ENCODE assay signal across 5 fruit fly cellular contexts in genomic region chr2L:3776614-3777196, dm6.
TF ChIP-seq lines count a peak whose summit lies in the region.

No protein-coding gene starts in this region.

- TF ChIP-seq CTCF in whole organism, embryonic (GFP tag; optimal IDR thresholded peaks at IDR 0.05; lab: Kevin White, UChicago), result no peak

TF ChIP-seq in whole organism, adult, 20 proteins besides CTCF, POLR2A, EP300 and RAD21 (continues in another document):
- TF ChIP-seq CG1620 (GFP tag; optimal IDR thresholded peaks at IDR 0.05; lab: Kevin White, UChicago) (no peak), cnc (optimal IDR thresholded peaks at IDR 0.05; lab: Kevin White, UChicago) (no peak), ovo (GFP tag; optimal IDR thresholded peaks at IDR 0.05; lab: Kevin White, UChicago) (peak; percentile 18), CG7101 (tag; optimal IDR thresholded peaks at IDR 0.05; lab: Kevin White, UChicago) (peak; percentile 83), CG12768 (GFP tag; optimal IDR thresholded peaks at IDR 0.05; lab: Kevin White, UChicago) (no peak), CG5204 (GFP tag; optimal IDR thresholded peaks at IDR 0.05; lab: Kevin White, UChicago) (peak; percentile 23), CG7045 (GFP tag; optimal IDR thresholded peaks at IDR 0.05; lab: Kevin White, UChicago) (peak; percentile 33), Crg-1 (GFP tag; optimal IDR thresholded peaks at IDR 0.05; lab: Kevin White, UChicago) (no peak), bab1 (GFP tag; optimal IDR thresholded peaks at IDR 0.05; lab: Kevin White, UChicago) (peak; percentile 61), Clk (GFP tag; optimal IDR thresholded peaks at IDR 0.05; lab: Kevin White, UChicago) (no peak), CG14711 (tag; optimal IDR thresholded peaks at IDR 0.05; lab: Kevin White, UChicago) (peak; percentile 77), cic (GFP tag; optimal IDR thresholded peaks at IDR 0.05; lab: Kevin White, UChicago) (no peak), Mnt (GFP tag; optimal IDR thresholded peaks at IDR 0.05; lab: Kevin White, UChicago) (no peak), CG33017 (tag; optimal IDR thresholded peaks at IDR 0.05; lab: Kevin White, UChicago) (peak; percentile 74), toe (GFP tag; optimal IDR thresholded peaks at IDR 0.05; lab: Kevin White, UChicago) (no peak), pad (GFP tag; optimal IDR thresholded peaks at IDR 0.05; lab: Kevin White, UChicago) (peak; percentile 26), Hr96 (GFP tag; optimal IDR thresholded peaks at IDR 0.05; lab: Kevin White, UChicago) (no peak), kay (GFP tag; lab: Kevin White, UChicago; ENCODE audit: borderline replicate concordance) (no peak), tj (GFP tag; optimal IDR thresholded peaks at IDR 0.05; lab: Kevin White, UChicago) (peak; percentile 97)

TF ChIP-seq in whole organism, embryonic, 481 proteins besides CTCF, POLR2A, EP300 and RAD21 (continues in another document):
- TF ChIP-seq MESR4 (GFP tag; optimal IDR thresholded peaks at IDR 0.05; lab: Kevin White, UChicago) (no peak), B-H1 (GFP tag; IDR thresholded peaks at IDR 0.05; lab: Robert Waterston, UW) (peak; percentile 59), mirr (GFP tag; optimal IDR thresholded peaks at IDR 0.05; lab: Kevin White, UChicago) (no peak), HLHmδ (GFP tag; optimal IDR thresholded peaks at IDR 0.05; lab: Kevin White, UChicago) (no peak), kay (GFP tag; optimal IDR thresholded peaks at IDR 0.05; lab: Kevin White, UChicago) (no peak), hb (GFP tag; IDR thresholded peaks at IDR 0.05; lab: Robert Waterston, UW; ENCODE audit: partially characterized antibody) (no peak), gcm (GFP tag; optimal IDR thresholded peaks at IDR 0.05; lab: Kevin White, UChicago) (peak; percentile 95), CG16813 (GFP tag; IDR thresholded peaks at IDR 0.05; lab: Robert Waterston, UW; ENCODE audit: partially characterized antibody) (no peak), NC2α (GFP tag; optimal IDR thresholded peaks at IDR 0.05; lab: Kevin White, UChicago) (peak; percentile 7), CG3065 (GFP tag; optimal IDR thresholded peaks at IDR 0.05; lab: Kevin White, UChicago) (peak; percentile 55), Lhr (GFP tag; optimal IDR thresholded peaks at IDR 0.05; lab: Kevin White, UChicago) (peak; percentile 57), fu2 (GFP tag; optimal IDR thresholded peaks at IDR 0.05; lab: Kevin White, UChicago) (no peak), so (GFP tag; IDR thresholded peaks at IDR 0.05; lab: Robert Waterston, UW) (peak; percentile 82; the same call in 2 of the 3 replicates), bbx (GFP tag; IDR thresholded peaks at IDR 0.05; lab: Robert Waterston, UW; ENCODE audit: partially characterized antibody) (no peak), nerfin-1 (tag; optimal IDR thresholded peaks at IDR 0.05; lab: Kevin White, UChicago) (peak; percentile 93), fd102C (GFP tag; optimal IDR thresholded peaks at IDR 0.05; lab: Kevin White, UChicago) (peak; percentile 76), HmgD (GFP tag; optimal IDR thresholded peaks at IDR 0.05; lab: Kevin White, UChicago) (no peak), CG17802 (tag; optimal IDR thresholded peaks at IDR 0.05; lab: Kevin White, UChicago) (peak; percentile 27)

TF ChIP-seq in whole organism, prepupa, 60 proteins besides CTCF, POLR2A, EP300 and RAD21 (continues in another document):
- TF ChIP-seq Eip75B (GFP tag; optimal IDR thresholded peaks at IDR 0.05; lab: Kevin White, UChicago) (peak; percentile 73), CG6792 (GFP tag; optimal IDR thresholded peaks at IDR 0.05; lab: Kevin White, UChicago) (peak; percentile 87), CG15336 (GFP tag; IDR thresholded peaks at IDR 0.05; lab: Robert Waterston, UW) (peak; percentile 94), Gug (GFP tag; IDR thresholded peaks at IDR 0.05; lab: Robert Waterston, UW) (peak; percentile 89), CG8632 (GFP tag; optimal IDR thresholded peaks at IDR 0.05; lab: Kevin White, UChicago) (peak; percentile 90), dsx (GFP tag; optimal IDR thresholded peaks at IDR 0.05; lab: Kevin White, UChicago; ENCODE audit: poor library complexity, severe bottlenecking) (peak; percentile 94), spab (GFP tag; optimal IDR thresholded peaks at IDR 0.05; lab: Kevin White, UChicago) (peak; percentile 83), fkh (GFP tag; optimal IDR thresholded peaks at IDR 0.05; lab: Kevin White, UChicago) (peak; percentile 83), ss (GFP tag; optimal IDR thresholded peaks at IDR 0.05; lab: Kevin White, UChicago) (peak; percentile 87 to 92), CG34406 (GFP tag; optimal IDR thresholded peaks at IDR 0.05; lab: Kevin White, UChicago) (peak; percentile 89), Sox14 (GFP tag; optimal IDR thresholded peaks at IDR 0.05; lab: Kevin White, UChicago) (peak; percentile 53), CG4318 (GFP tag; optimal IDR thresholded peaks at IDR 0.05; lab: Kevin White, UChicago) (peak; percentile 71), Lpt (GFP tag; optimal IDR thresholded peaks at IDR 0.05; lab: Kevin White, UChicago) (peak; percentile 84), Eip93F (GFP tag; optimal IDR thresholded peaks at IDR 0.05; lab: Kevin White, UChicago) (peak; percentile 42), CG3032 (tag; optimal IDR thresholded peaks at IDR 0.05; lab: Kevin White, UChicago) (peak; percentile 95), CG11762 (GFP tag; optimal IDR thresholded peaks at IDR 0.05; lab: Kevin White, UChicago; ENCODE audit: insufficient read depth) (peak; percentile 82), CG11902 (GFP tag; optimal IDR thresholded peaks at IDR 0.05; lab: Kevin White, UChicago) (peak; percentile 50), CG6163 (GFP tag; IDR thresholded peaks at IDR 0.05; lab: Robert Waterston, UW) (peak; percentile 89), topi (GFP tag; optimal IDR thresholded peaks at IDR 0.05; lab: Kevin White, UChicago) (peak; percentile 61)

TF ChIP-seq in whole organism, pupa, 21 proteins besides CTCF, POLR2A, EP300 and RAD21:
- TF ChIP-seq D1 (tag; optimal IDR thresholded peaks at IDR 0.05; lab: Kevin White, UChicago), result peak; percentile 88
- TF ChIP-seq Pif1B (GFP tag; optimal IDR thresholded peaks at IDR 0.05; lab: Kevin White, UChicago), result peak; percentile 66
- peak; percentile 87 for TF ChIP-seq CG12605 (GFP tag; IDR thresholded peaks at IDR 0.05; lab: Robert Waterston, UW)
- TF ChIP-seq fd96Ca (GFP tag; IDR thresholded peaks at IDR 0.05; lab: Robert Waterston, UW), result no peak
- peak; percentile 54 for TF ChIP-seq EcR (GFP tag; optimal IDR thresholded peaks at IDR 0.05; lab: Kevin White, UChicago)
- TF ChIP-seq CG10348 (GFP tag; IDR thresholded peaks at IDR 0.05; lab: Robert Waterston, UW), result no peak
- TF ChIP-seq CG14655 (GFP tag; optimal IDR thresholded peaks at IDR 0.05; lab: Kevin White, UChicago), result peak; percentile 89
- peak; percentile 80 for TF ChIP-seq CG4496 (GFP tag; IDR thresholded peaks at IDR 0.05; lab: Robert Waterston, UW)
- TF ChIP-seq Snoo (tag; optimal IDR thresholded peaks at IDR 0.05; lab: Kevin White, UChicago), result peak; percentile 75
- TF ChIP-seq CG9948 (tag; optimal IDR thresholded peaks at IDR 0.05; lab: Kevin White, UChicago), result peak; percentile 95
- TF ChIP-seq CG17806 (tag; optimal IDR thresholded peaks at IDR 0.05; lab: Kevin White, UChicago), result peak; percentile 94
- TF ChIP-seq CG15710 (tag; optimal IDR thresholded peaks at IDR 0.05; lab: Kevin White, UChicago), result peak; percentile 94
- peak; percentile 88 for TF ChIP-seq CG34367 (tag; optimal IDR thresholded peaks at IDR 0.05; lab: Kevin White, UChicago)
- peak; percentile 67 for TF ChIP-seq rn (GFP tag; IDR thresholded peaks at IDR 0.05; lab: Robert Waterston, UW)
- peak; percentile 67 for TF ChIP-seq Pif1A (GFP tag; optimal IDR thresholded peaks at IDR 0.05; lab: Kevin White, UChicago)
- peak; percentile 86 for TF ChIP-seq CG8301 (tag; optimal IDR thresholded peaks at IDR 0.05; lab: Kevin White, UChicago)
- TF ChIP-seq Ets98B (GFP tag; IDR thresholded peaks at IDR 0.05; lab: Robert Waterston, UW), result peak; percentile 65
- peak; percentile 94 for TF ChIP-seq CG8159 (tag; optimal IDR thresholded peaks at IDR 0.05; lab: Kevin White, UChicago)
- peak; percentile 52 for TF ChIP-seq gl (tag; optimal IDR thresholded peaks at IDR 0.05; lab: Kevin White, UChicago)
- TF ChIP-seq CG13204 (GFP tag; optimal IDR thresholded peaks at IDR 0.05; lab: Kevin White, UChicago), result peak; percentile 77
- TF ChIP-seq CG32121 (GFP tag; IDR thresholded peaks at IDR 0.05; lab: Robert Waterston, UW), result peak; percentile 77

TF ChIP-seq in whole organism, wandering third instar larva, 38 proteins besides CTCF, POLR2A, EP300 and RAD21 (continues in another document):
- TF ChIP-seq Abd-B (GFP tag; optimal IDR thresholded peaks at IDR 0.05; lab: Kevin White, UChicago), result no peak
- peak; percentile 83 for TF ChIP-seq rgr (GFP tag; optimal IDR thresholded peaks at IDR 0.05; lab: Kevin White, UChicago)
- peak; percentile 17 for TF ChIP-seq woc (GFP tag; optimal IDR thresholded peaks at IDR 0.05; lab: Kevin White, UChicago)
- TF ChIP-seq Dif (GFP tag; optimal IDR thresholded peaks at IDR 0.05; lab: Kevin White, UChicago; ENCODE audit: partially characterized antibody), result no peak
- TF ChIP-seq Hr78 (GFP tag; optimal IDR thresholded peaks at IDR 0.05; lab: Kevin White, UChicago), result no peak
- peak; percentile 35 for TF ChIP-seq br (GFP tag; optimal IDR thresholded peaks at IDR 0.05; lab: Kevin White, UChicago)
- TF ChIP-seq brk (GFP tag; optimal IDR thresholded peaks at IDR 0.05; lab: Kevin White, UChicago), result peak; percentile 84
- TF ChIP-seq Rel (GFP tag; optimal IDR thresholded peaks at IDR 0.05; lab: Kevin White, UChicago), result no peak
- peak; percentile 80 for TF ChIP-seq Rel (tag; optimal IDR thresholded peaks at IDR 0.05; lab: Kevin White, UChicago)
- no peak for TF ChIP-seq Vsx2 (GFP tag; optimal IDR thresholded peaks at IDR 0.05; lab: Kevin White, UChicago; ENCODE audit: partially characterized antibody)
- no peak for TF ChIP-seq usp (GFP tag; optimal IDR thresholded peaks at IDR 0.05; lab: Kevin White, UChicago)
- TF ChIP-seq Hnf4 (GFP tag; optimal IDR thresholded peaks at IDR 0.05; lab: Kevin White, UChicago), result peak; percentile 60
- TF ChIP-seq CG32264 (GFP tag; optimal IDR thresholded peaks at IDR 0.05; lab: Kevin White, UChicago), result no peak
- no peak for TF ChIP-seq CrebA (GFP tag; optimal IDR thresholded peaks at IDR 0.05; lab: Kevin White, UChicago; ENCODE audit: borderline replicate concordance)
- TF ChIP-seq sv (GFP tag; optimal IDR thresholded peaks at IDR 0.05; lab: Kevin White, UChicago), result peak; percentile 63
- TF ChIP-seq Sp1 (GFP tag; optimal IDR thresholded peaks at IDR 0.05; lab: Kevin White, UChicago), result peak; percentile 96
- TF ChIP-seq jim (GFP tag; optimal IDR thresholded peaks at IDR 0.05; lab: Kevin White, UChicago), result no peak
- no peak for TF ChIP-seq Myc (optimal IDR thresholded peaks at IDR 0.05; lab: Kevin White, UChicago)
- TF ChIP-seq tai (GFP tag; optimal IDR thresholded peaks at IDR 0.05; lab: Kevin White, UChicago), result peak; percentile 58
- TF ChIP-seq HLH106 (tag; optimal IDR thresholded peaks at IDR 0.05; lab: Kevin White, UChicago), result peak; percentile 94
- no peak for TF ChIP-seq GATAd (GFP tag; optimal IDR thresholded peaks at IDR 0.05; lab: Kevin White, UChicago)
- TF ChIP-seq OdsH (GFP tag; optimal IDR thresholded peaks at IDR 0.05; lab: Kevin White, UChicago), result peak; percentile 88
- peak; percentile 85 for TF ChIP-seq fru (GFP tag; optimal IDR thresholded peaks at IDR 0.05; lab: Kevin White, UChicago)
